Worm (Caenorhabditis elegans): ENCODE data around the gene mec-1.

Gene mec-1

ce11 chrV:7012617-7013016 lies 56.3 kb downstream of the mec-1 start, which contains the start of gene srw-127:
TSS of gene srw-127 (plus strand) at chrV:7012917.
- no peak for TF ChIP-seq F39B2.1 (GFP tag; IDR thresholded peaks at IDR 0.05)
- TF ChIP-seq Y95B8A.8 (GFP tag; IDR thresholded peaks at IDR 0.05) = no peak
- no peak for TF ChIP-seq chd-7 (tag; optimal IDR thresholded peaks at IDR 0.05)
- TF ChIP-seq lin-35 (GFP tag; optimal IDR thresholded peaks at IDR 0.05) = no peak
- TF ChIP-seq tbx-9 (tag; optimal IDR thresholded peaks at IDR 0.05; ENCODE audit: borderline replicate concordance) = no peak
- TF ChIP-seq F23B12.7 (tag; optimal IDR thresholded peaks at IDR 0.05; ENCODE audit: insufficient read depth) = no peak
- TF ChIP-seq Y56A3A.18 (GFP tag; IDR thresholded peaks at IDR 0.05) = no peak
- TF ChIP-seq nhr-90 (tag; optimal IDR thresholded peaks at IDR 0.05) = no peak
- no peak for TF ChIP-seq ztf-28 (GFP tag; IDR thresholded peaks at IDR 0.05)
- no peak for TF ChIP-seq B0019.2 (GFP tag; conservative IDR thresholded peaks at IDR 0.05)
- no peak for TF ChIP-seq nhr-120 (GFP tag; IDR thresholded peaks at IDR 0.05)
- no peak for TF ChIP-seq lin-40 (tag; optimal IDR thresholded peaks at IDR 0.05)
- no peak for TF ChIP-seq madf-8 (GFP tag; conservative IDR thresholded peaks at IDR 0.05)
- no peak for TF ChIP-seq attf-6 (GFP tag; IDR thresholded peaks at IDR 0.05)
- no peak for TF ChIP-seq Y67H2A.10 (GFP tag; conservative IDR thresholded peaks at IDR 0.05)
- TF ChIP-seq dpl-1 (GFP tag; optimal IDR thresholded peaks at IDR 0.05) = no peak
- no peak for TF ChIP-seq fkh-3 (tag; optimal IDR thresholded peaks at IDR 0.05)

- no peak for TF ChIP-seq hmg-1.2 (GFP tag; IDR thresholded peaks at IDR 0.05)
- TF ChIP-seq F33H1.4 (GFP tag; IDR thresholded peaks at IDR 0.05) = no peak
- no peak for TF ChIP-seq rec-8 (tag; optimal IDR thresholded peaks at IDR 0.05)
- TF ChIP-seq F52B5.7 (tag; optimal IDR thresholded peaks at IDR 0.05) = no peak
- TF ChIP-seq mes-4 (tag; optimal IDR thresholded peaks at IDR 0.05) = no peak
- no peak for TF ChIP-seq rcor-1 (GFP tag; IDR thresholded peaks at IDR 0.05)
- no peak for TF ChIP-seq mcd-1 (GFP tag; IDR thresholded peaks at IDR 0.05)
Measured at ce11 chrV:7015872-7016271, 59.5 kb downstream of the mec-1 start, which contains the start of gene C33G8.13. TSS of gene C33G8.13 (minus strand) at chrV:7015972.

All from whole organism, young adult.